Fruit fly (Drosophila melanogaster) whole organism, embryonic: ENCODE measurements around the gene pcm.

Source experiments
- Aef1 ChIP-seq: fragments of 200-800 bp; sonication (Bioruptor generic); IDR thresholded peaks from 3 replicates; pipeline ENCODE4 v1.3.6; 2022; ENCODE audit warnings: missing biosample characterization, missing genetic modification characterization
- CG10321 ChIP-seq: fragments of 200-800 bp; sonication (Bioruptor generic); IDR thresholded peaks from 2 replicates; pipeline ENCODE4 v1.3.6; 2022; ENCODE audit warnings: missing biosample characterization, missing genetic modification characterization
- CG10366 ChIP-seq: fragments of 200-800 bp; sonication (Bioruptor generic); IDR thresholded peaks from 2 replicates; pipeline ENCODE4 v1.3.6; 2022; ENCODE audit warnings: missing biosample characterization, missing genetic modification characterization
- CG10462 ChIP-seq: fragments of 200-800 bp; sonication (Bioruptor generic); optimal IDR thresholded peaks from 2 replicates; lab custom pipeline; 2016; ENCODE audit warnings: missing biosample characterization, missing genetic modification characterization
- CG10979 ChIP-seq: fragments of 200-800 bp; sonication (Bioruptor generic); optimal IDR thresholded peaks from 2 replicates; lab custom pipeline; 2018; ENCODE audit warnings: missing biosample characterization, mild to moderate bottlenecking, missing genetic modification characterization, moderate library complexity
- CG11456 ChIP-seq: fragments of 200-800 bp; sonication (Bioruptor generic); IDR thresholded peaks from 3 replicates; pipeline ENCODE4 v1.3.6; 2022; ENCODE audit warnings: missing biosample characterization, missing genetic modification characterization
- CG12236 ChIP-seq: fragments of 200-800 bp; sonication (Bioruptor generic); optimal IDR thresholded peaks from 2 replicates; lab custom pipeline; 2016; ENCODE audit warnings: missing biosample characterization, missing genetic modification characterization
- CG12744 ChIP-seq: fragments of 200-800 bp; sonication (Bioruptor generic); optimal IDR thresholded peaks from 2 replicates; lab custom pipeline; 2016; ENCODE audit warnings: missing biosample characterization, missing genetic modification characterization
- CG12769 ChIP-seq: fragments of 200-800 bp; sonication (Bioruptor generic); optimal IDR thresholded peaks from 2 replicates; lab custom pipeline; 2019; ENCODE audit warnings: missing biosample characterization, mild to moderate bottlenecking, missing genetic modification characterization, moderate library complexity
- CG13624 ChIP-seq: fragments of 200-800 bp; sonication (Bioruptor generic); optimal IDR thresholded peaks from 2 replicates; lab custom pipeline; 2016; ENCODE audit warnings: missing biosample characterization, missing genetic modification characterization
- CG13775 ChIP-seq: fragments of 200-800 bp; sonication (Bioruptor generic); optimal IDR thresholded peaks from 3 replicates; lab custom pipeline; 2017; ENCODE audit warnings: missing biosample characterization, mild to moderate bottlenecking, missing genetic modification characterization
- CG15514 ChIP-seq: fragments of 200-800 bp; sonication (Bioruptor generic); optimal IDR thresholded peaks from 3 replicates; lab custom pipeline; 2017; ENCODE audit warnings: missing biosample characterization, missing genetic modification characterization, mild to moderate bottlenecking, moderate library complexity, missing genetic modification reagents
- CG18011 ChIP-seq: fragments of 200-800 bp; sonication (Bioruptor generic); optimal IDR thresholded peaks from 2 replicates; lab custom pipeline; 2017; ENCODE audit warnings: missing biosample characterization, missing genetic modification characterization, mild to moderate bottlenecking, moderate library complexity, missing genotype
- CG2129 ChIP-seq: fragments of 200-800 bp; sonication (Bioruptor generic); IDR thresholded peaks from 2 replicates; pipeline ENCODE4 v1.3.6; 2022; ENCODE audit warnings: missing biosample characterization, missing genetic modification characterization; ENCODE audit not compliant: partially characterized antibody
- CG2889 ChIP-seq: fragments of 200-800 bp; sonication (Bioruptor generic); IDR thresholded peaks from 3 replicates; pipeline ENCODE4 v1.3.6; 2022; ENCODE audit warnings: missing biosample characterization, missing genetic modification characterization
- CG31224 ChIP-seq: fragments of 200-800 bp; sonication (Bioruptor generic); IDR thresholded peaks from 2 replicates; pipeline ENCODE4 v1.3.6; 2022; ENCODE audit warnings: missing biosample characterization, missing genetic modification characterization
- CG3838 ChIP-seq: fragments of 200-800 bp; sonication (Bioruptor generic); optimal IDR thresholded peaks from 3 replicates; lab custom pipeline; 2016; ENCODE audit warnings: missing biosample characterization, missing genetic modification characterization
- CG7556 ChIP-seq: fragments of 200-800 bp; sonication (Bioruptor generic); optimal IDR thresholded peaks from 2 replicates; lab custom pipeline; 2017; ENCODE audit warnings: missing biosample characterization, mild to moderate bottlenecking, missing genetic modification characterization
- CG7839 ChIP-seq: fragments of 200-800 bp; sonication (Bioruptor generic); optimal IDR thresholded peaks from 3 replicates; lab custom pipeline; 2018; ENCODE audit warnings: missing biosample characterization, mild to moderate bottlenecking, missing genetic modification characterization, moderate library complexity
- CG8478 ChIP-seq: fragments of >200 bp; optimal IDR thresholded peaks from 2 replicates; lab custom pipeline; 2018
- CTCF ChIP-seq: fragments of 200-800 bp; sonication (Bioruptor generic); optimal IDR thresholded peaks from 2 replicates; lab custom pipeline; 2017; ENCODE audit warnings: missing biosample characterization, mild to moderate bottlenecking, missing genetic modification characterization, moderate library complexity
- E2f1 ChIP-seq: fragments of 200-800 bp; sonication (Bioruptor generic); IDR thresholded peaks from 2 replicates; pipeline ENCODE4 v1.3.6; 2022; ENCODE audit warnings: missing biosample characterization, missing genetic modification characterization
- HLH54F ChIP-seq: fragments of 200-800 bp; sonication (Bioruptor generic); optimal IDR thresholded peaks from 3 replicates; lab custom pipeline; 2016; ENCODE audit warnings: missing biosample characterization, missing genetic modification characterization
- HmgZ ChIP-seq: fragments of 200-800 bp; sonication (Bioruptor generic); optimal IDR thresholded peaks from 2 replicates; lab custom pipeline; 2018; ENCODE audit warnings: missing biosample characterization, mild to moderate bottlenecking, missing genetic modification characterization
- Hmx ChIP-seq: fragments of 200-800 bp; sonication (Bioruptor generic); optimal IDR thresholded peaks from 2 replicates; lab custom pipeline; 2016; ENCODE audit warnings: missing biosample characterization, missing genetic modification characterization
- Jarid2 ChIP-seq: fragments of 200-800 bp; sonication (Bioruptor generic); optimal IDR thresholded peaks from 3 replicates; lab custom pipeline; 2017; ENCODE audit warnings: mild to moderate bottlenecking, missing biosample characterization, missing genetic modification reagents, missing genetic modification characterization
- Lim3 ChIP-seq: fragments of 200-800 bp; sonication (Bioruptor generic); IDR thresholded peaks from 2 replicates; pipeline ENCODE4 v1.3.6; 2022; ENCODE audit warnings: missing biosample characterization, missing genetic modification characterization
- MESR4 ChIP-seq: fragments of 200-800 bp; sonication (Bioruptor generic); optimal IDR thresholded peaks from 2 replicates; lab custom pipeline; 2018; ENCODE audit warnings: missing biosample characterization, mild to moderate bottlenecking, missing genetic modification characterization, moderate library complexity
- Mad ChIP-seq: fragments of 200-800 bp; sonication (Bioruptor generic); optimal IDR thresholded peaks from 2 replicates; lab custom pipeline; 2016; ENCODE audit warnings: missing biosample characterization, missing genetic modification characterization
- NC2α ChIP-seq: fragments of 200-800 bp; sonication (Bioruptor generic); optimal IDR thresholded peaks from 2 replicates; lab custom pipeline; 2016; ENCODE audit warnings: missing biosample characterization, missing genetic modification characterization
- Neu2 ChIP-seq: fragments of 200-800 bp; sonication (Bioruptor generic); optimal IDR thresholded peaks from 3 replicates; lab custom pipeline; 2016; ENCODE audit warnings: missing biosample characterization, missing genetic modification characterization, borderline replicate concordance
- Pdp1 ChIP-seq, 2 experiments: fragments of 200-800 bp; sonication (Bioruptor generic); optimal IDR thresholded peaks; 3 replicates each; lab custom pipeline; 2016; ENCODE audit warnings: missing biosample characterization in 2 of 2, missing genetic modification characterization in 2 of 2, mild to moderate bottlenecking in 1 of 2, moderate library complexity in 1 of 2
- Taf1 ChIP-seq: fragments of 200-800 bp; sonication (Bioruptor generic); IDR thresholded peaks from 2 replicates; pipeline ENCODE4 v1.3.6; 2022; ENCODE audit warnings: missing biosample characterization, missing genetic modification characterization
- YL-1 ChIP-seq: fragments of 200-800 bp; sonication (Bioruptor generic); optimal IDR thresholded peaks from 3 replicates; lab custom pipeline; 2017; ENCODE audit warnings: missing biosample characterization, mild to moderate bottlenecking, missing genetic modification characterization
- ase ChIP-seq: fragments of 200-800 bp; sonication (Bioruptor generic); IDR thresholded peaks from 3 replicates; pipeline ENCODE4 v1.3.6; 2022; ENCODE audit warnings: missing biosample characterization, missing genetic modification characterization
- chm ChIP-seq: fragments of 200-800 bp; sonication (Bioruptor generic); IDR thresholded peaks from 2 replicates; pipeline ENCODE4 v1.3.6; 2022; ENCODE audit warnings: missing biosample characterization, missing genetic modification characterization
- ci ChIP-seq: fragments of 200-800 bp; sonication (Bioruptor generic); IDR thresholded peaks from 3 replicates; pipeline ENCODE4 v1.3.6; 2022; ENCODE audit warnings: missing biosample characterization, missing genetic modification characterization
- croc ChIP-seq: fragments of 200-800 bp; sonication (Bioruptor generic); conservative IDR thresholded peaks from 3 replicates; pipeline ENCODE4 v1.3.6; 2022; ENCODE audit warnings: missing biosample characterization, missing genetic modification characterization
- crp ChIP-seq, 2 experiments: fragments of 200-800 bp; sonication (Bioruptor generic); optimal IDR thresholded peaks; 2 replicates in 1 of 2; 3 replicates in 1 of 2; lab custom pipeline; 2017; ENCODE audit warnings: missing biosample characterization in 2 of 2, missing genetic modification characterization in 2 of 2, mild to moderate bottlenecking in 1 of 2, moderate library complexity in 1 of 2
- da ChIP-seq: fragments of 200-800 bp; sonication (Bioruptor generic); optimal IDR thresholded peaks from 2 replicates; lab custom pipeline; 2016; ENCODE audit warnings: missing biosample characterization, missing genetic modification characterization
- dmrt11E ChIP-seq: fragments of 200-800 bp; sonication (Bioruptor generic); optimal IDR thresholded peaks from 3 replicates; lab custom pipeline; 2018; ENCODE audit warnings: missing biosample characterization, mild to moderate bottlenecking, missing genetic modification characterization, moderate library complexity
- dmrt99B ChIP-seq: fragments of 200-800 bp; sonication (Bioruptor generic); optimal IDR thresholded peaks from 2 replicates; lab custom pipeline; 2018; ENCODE audit warnings: missing biosample characterization, mild to moderate bottlenecking, missing genetic modification characterization, moderate library complexity
- ems ChIP-seq: fragments of 200-800 bp; sonication (Bioruptor generic); optimal IDR thresholded peaks from 3 replicates; lab custom pipeline; 2016; ENCODE audit warnings: missing biosample characterization, missing genetic modification characterization
- gsb-n ChIP-seq: fragments of 200-800 bp; sonication (Bioruptor generic); optimal IDR thresholded peaks from 3 replicates; lab custom pipeline; 2018; ENCODE audit warnings: missing biosample characterization, mild to moderate bottlenecking, missing genetic modification characterization
- her ChIP-seq: fragments of 200-800 bp; sonication (Bioruptor generic); optimal IDR thresholded peaks from 2 replicates; lab custom pipeline; 2016; ENCODE audit warnings: missing biosample characterization, missing genetic modification characterization
- jigr1 ChIP-seq: fragments of 200-800 bp; sonication (Bioruptor generic); IDR thresholded peaks from 3 replicates; pipeline ENCODE4 v1.3.6; 2022; ENCODE audit warnings: missing biosample characterization, missing genetic modification characterization
- knrl ChIP-seq: fragments of 200-800 bp; sonication (Bioruptor generic); IDR thresholded peaks from 3 replicates; pipeline ENCODE4 v1.3.6; 2022; ENCODE audit warnings: missing biosample characterization, missing genetic modification characterization; ENCODE audit not compliant: partially characterized antibody
- odd ChIP-seq: fragments of 200-800 bp; sonication (Bioruptor generic); optimal IDR thresholded peaks from 2 replicates; lab custom pipeline; 2017; ENCODE audit warnings: missing biosample characterization, mild to moderate bottlenecking, missing genetic modification characterization
- org-1 ChIP-seq: fragments of 200-800 bp; sonication (Bioruptor generic); optimal IDR thresholded peaks from 2 replicates; lab custom pipeline; 2017; ENCODE audit warnings: missing biosample characterization, missing genetic modification characterization
- otp ChIP-seq: fragments of 200-800 bp; sonication (Bioruptor generic); IDR thresholded peaks from 3 replicates; pipeline ENCODE4, ENCODE4 v1.3.6; 2022; ENCODE audit warnings: missing biosample characterization, missing genetic modification characterization
- pzg ChIP-seq: fragments of 200-800 bp; sonication (Bioruptor generic); optimal IDR thresholded peaks from 3 replicates; lab custom pipeline; 2018; ENCODE audit warnings: missing biosample characterization, mild to moderate bottlenecking, missing genetic modification characterization, moderate library complexity
- sob ChIP-seq: fragments of 200-800 bp; sonication (Bioruptor generic); IDR thresholded peaks from 2 replicates; pipeline ENCODE4 v1.3.6; 2022; ENCODE audit warnings: missing biosample characterization, missing genetic modification characterization
- tio ChIP-seq: fragments of 200-800 bp; sonication (Bioruptor generic); optimal IDR thresholded peaks from 2 replicates; lab custom pipeline; 2017; ENCODE audit warnings: missing biosample characterization, missing genetic modification characterization, inconsistent platforms

Gene pcm

DNA sequence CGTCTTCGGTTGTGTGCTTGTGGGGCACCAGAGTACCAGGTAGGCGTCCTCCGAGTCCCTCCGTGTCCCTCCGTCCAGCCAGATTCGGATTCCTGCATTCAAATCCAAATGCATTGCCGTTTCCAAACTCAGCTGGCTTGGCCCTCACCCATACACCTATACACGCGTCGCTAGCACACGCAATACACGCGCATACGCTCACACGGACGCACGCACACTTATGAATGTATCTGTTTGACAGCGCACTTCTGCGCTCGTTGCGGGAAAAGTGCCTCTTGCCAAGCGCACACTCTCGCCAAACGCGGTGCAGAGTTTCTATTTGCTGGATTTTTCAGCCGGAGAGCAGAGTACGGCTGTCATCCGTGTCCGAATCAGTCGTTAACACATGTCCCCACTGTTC lies 30.8 kb upstream of the pcm start (continued):
- TF ChIP-seq sob (GFP tag; lab: Robert Waterston, UW) (no peak), CG10366 (GFP tag; lab: Robert Waterston, UW) (no peak), croc (GFP tag; lab: Robert Waterston, UW) (no peak), odd (GFP tag; lab: Kevin White, UChicago) (no peak), org-1 (no peak), ci (GFP tag; lab: Robert Waterston, UW) (0 out of 3 replicates have a peak, but pooled peaks have one; percentile 31), crp (GFP tag; optimal IDR thresholded peaks at IDR 0.05; lab: Kevin White, UChicago) (peak in 1 of 2 experiments; percentile 29), CG11456 (GFP tag; lab: Robert Waterston, UW) (no peak), NC2α (no peak), CG3838 (no peak), CG2129 (GFP tag; lab: Robert Waterston, UW) (no peak), knrl (GFP tag; lab: Robert Waterston, UW) (no peak), Lim3 (GFP tag; lab: Robert Waterston, UW) (no peak), CG7839 (tag; lab: Kevin White, UChicago) (no peak), pzg (GFP tag; lab: Kevin White, UChicago) (peak; percentile 21), HLH54F (GFP tag; lab: Kevin White, UChicago) (no peak), CG8478 (peak; percentile 95), CG15514 (GFP tag; lab: Kevin White, UChicago) (no peak), CG12769 (tag; lab: Kevin White, UChicago) (no peak), CG13775 (no peak), Jarid2 (no peak), Neu2 (GFP tag; lab: Kevin White, UChicago) (no peak), CG13624 (GFP tag; lab: Kevin White, UChicago) (no peak), ems (GFP tag; lab: Kevin White, UChicago) (no peak), CG18011 (no peak), ase (GFP tag; lab: Robert Waterston, UW) (no peak), CG12744 (GFP tag; lab: Kevin White, UChicago) (no peak), tio (GFP tag; lab: Kevin White, UChicago) (no peak), Aef1 (GFP tag; lab: Robert Waterston, UW) (no peak), YL-1 (GFP tag; lab: Kevin White, UChicago) (peak; percentile 54), Mad (no peak), CG10979 (tag; lab: Kevin White, UChicago) (no peak), dmrt11E (tag; lab: Kevin White, UChicago) (no peak), Hmx (GFP tag; lab: Kevin White, UChicago) (no peak), MESR4 (GFP tag; lab: Kevin White, UChicago) (peak; percentile 42), CG31224 (GFP tag; lab: Robert Waterston, UW) (no peak), gsb-n (no peak), otp (no peak), HmgZ (tag; lab: Kevin White, UChicago) (peak; percentile 44), jigr1 (GFP tag; lab: Robert Waterston, UW) (no peak), Taf1 (GFP tag; lab: Robert Waterston, UW) (no peak), da (GFP tag; lab: Kevin White, UChicago) (no peak), dmrt99B (tag; lab: Kevin White, UChicago) (no peak), E2f1 (GFP tag; lab: Robert Waterston, UW) (no peak), chm (0 out of 2 replicates have a peak, but pooled peaks have one; percentile 55), CG7556 (no peak), her (GFP tag; lab: Kevin White, UChicago) (no peak), Pdp1 (GFP tag; optimal IDR thresholded peaks at IDR 0.05; lab: Kevin White, UChicago) (peak in 1 of 2 experiments; percentile 4), CG12236 (GFP tag; lab: Kevin White, UChicago) (no peak), CG2889 (GFP tag; lab: Robert Waterston, UW) (no peak), CG10462 (GFP tag; lab: Kevin White, UChicago) (no peak), CTCF (GFP tag; lab: Kevin White, UChicago) (no peak), CG10321 (no peak)
